1 fruit fly cellular context compared by ENCODE assay signal in genomic region chrX:19875059-19875458, dm6.
TF ChIP-seq lines count a peak whose summit lies in the region.

No protein-coding gene starts in this region.

TF ChIP-seq in whole organism, embryonic, 481 proteins besides CTCF, POLR2A, EP300 and RAD21 (continued from another document):
- TF ChIP-seq toy (GFP tag; IDR thresholded peaks at IDR 0.05; lab: Robert Waterston, UW) (no peak), ewg (GFP tag; optimal IDR thresholded peaks at IDR 0.05; lab: Kevin White, UChicago) (peak; percentile 26), nerfin-1 (tag; optimal IDR thresholded peaks at IDR 0.05; lab: Kevin White, UChicago) (peak; percentile 23), CG12071 (GFP tag; optimal IDR thresholded peaks at IDR 0.05; lab: Kevin White, UChicago) (peak; percentile 12), CG2129 (GFP tag; IDR thresholded peaks at IDR 0.05; lab: Robert Waterston, UW; ENCODE audit: partially characterized antibody) (no peak), CoRest (tag; optimal IDR thresholded peaks at IDR 0.05; lab: Kevin White, UChicago) (peak; percentile 17), Dref (GFP tag; IDR thresholded peaks at IDR 0.05; lab: Robert Waterston, UW) (no peak), D19A (tag; optimal IDR thresholded peaks at IDR 0.05; lab: Kevin White, UChicago) (peak; percentile 44), Fer2 (tag; optimal IDR thresholded peaks at IDR 0.05; lab: Kevin White, UChicago) (no peak), her (GFP tag; optimal IDR thresholded peaks at IDR 0.05; lab: Kevin White, UChicago) (no peak), HLH4C (GFP tag; IDR thresholded peaks at IDR 0.05; lab: Robert Waterston, UW; ENCODE audit: partially characterized antibody) (no peak), CG10462 (GFP tag; optimal IDR thresholded peaks at IDR 0.05; lab: Kevin White, UChicago) (peak; percentile 5), CG17359 (tag; optimal IDR thresholded peaks at IDR 0.05; lab: Kevin White, UChicago) (peak; percentile 29), cg (GFP tag; optimal IDR thresholded peaks at IDR 0.05; lab: Kevin White, UChicago) (peak; percentile 3), Atf6 (GFP tag; IDR thresholded peaks at IDR 0.05; lab: Robert Waterston, UW) (no peak), pb (GFP tag; optimal IDR thresholded peaks at IDR 0.05; lab: Kevin White, UChicago) (no peak), CG9437 (GFP tag; optimal IDR thresholded peaks at IDR 0.05; lab: Kevin White, UChicago) (peak; percentile 27), CG31224 (GFP tag; IDR thresholded peaks at IDR 0.05; lab: Robert Waterston, UW) (no peak), CG7928 (GFP tag; optimal IDR thresholded peaks at IDR 0.05; lab: Kevin White, UChicago) (no peak), CG4820 (GFP tag; optimal IDR thresholded peaks at IDR 0.05; lab: Kevin White, UChicago) (peak; percentile 7), lilli (GFP tag; optimal IDR thresholded peaks at IDR 0.05; lab: Kevin White, UChicago) (no peak), Hr39 (optimal IDR thresholded peaks at IDR 0.05; lab: Kevin White, UChicago) (no peak), bsh (GFP tag; optimal IDR thresholded peaks at IDR 0.05; lab: Kevin White, UChicago) (peak; percentile 56 to 94), Hey (tag; optimal IDR thresholded peaks at IDR 0.05; lab: Kevin White, UChicago) (no peak), Sox100B (GFP tag; optimal IDR thresholded peaks at IDR 0.05; lab: Kevin White, UChicago) (peak; percentile 55), CG16813 (GFP tag; IDR thresholded peaks at IDR 0.05; lab: Robert Waterston, UW; ENCODE audit: partially characterized antibody) (no peak), stwl (tag; optimal IDR thresholded peaks at IDR 0.05; lab: Kevin White, UChicago) (no peak), CG9609 (GFP tag; optimal IDR thresholded peaks at IDR 0.05; lab: Kevin White, UChicago) (no peak), Asciz (GFP tag; optimal IDR thresholded peaks at IDR 0.05; lab: Kevin White, UChicago) (peak; percentile 9), tgo (GFP tag; IDR thresholded peaks at IDR 0.05; lab: Robert Waterston, UW) (no peak), zen2 (GFP tag; IDR thresholded peaks at IDR 0.05; lab: Robert Waterston, UW; ENCODE audit: partially characterized antibody) (no peak), jigr1 (GFP tag; IDR thresholded peaks at IDR 0.05; lab: Robert Waterston, UW) (no peak), NC2β (GFP tag; optimal IDR thresholded peaks at IDR 0.05; lab: Kevin White, UChicago) (no peak), CG4424 (GFP tag; optimal IDR thresholded peaks at IDR 0.05; lab: Kevin White, UChicago) (peak; percentile 38), eve (GFP tag; optimal IDR thresholded peaks at IDR 0.05; lab: Kevin White, UChicago) (no peak), Mrtf (GFP tag; IDR thresholded peaks at IDR 0.05; lab: Robert Waterston, UW) (no peak), CG34376 (GFP tag; optimal IDR thresholded peaks at IDR 0.05; lab: Kevin White, UChicago) (no peak), CG1832 (GFP tag; optimal IDR thresholded peaks at IDR 0.05; lab: Kevin White, UChicago) (no peak)
